Fruit fly (Drosophila melanogaster): ENCODE measurements around the gene p38a.

The p38a gene

DNA sequence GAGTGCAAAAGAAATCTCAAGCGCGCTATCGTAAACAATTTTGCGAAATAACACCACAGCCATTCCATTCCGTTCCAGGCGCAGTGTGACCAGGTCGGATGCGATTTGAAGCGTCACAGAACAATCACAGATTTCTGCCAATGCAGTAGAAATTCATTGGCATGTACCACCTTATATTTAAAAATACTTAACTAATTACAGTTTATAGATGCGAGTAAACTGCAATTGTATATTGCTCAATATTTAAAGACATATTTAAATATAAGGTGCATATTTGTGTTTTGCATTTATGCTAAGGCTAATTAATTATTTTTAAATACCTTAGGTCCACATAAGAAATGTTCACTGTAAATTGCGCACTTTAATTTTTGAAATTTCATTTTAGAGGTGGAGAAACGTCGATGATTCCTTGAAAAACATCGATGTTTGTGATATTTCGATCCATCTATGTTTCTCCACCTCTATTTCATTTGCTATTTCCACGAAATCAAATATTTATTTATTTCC, 41.3 kb upstream of the p38a start, which contains the start of the genes SMC6 and CG6204 (continued):
- TF ChIP-seq D (optimal IDR thresholded peaks at IDR 0.05) (no peak), D (GFP tag; optimal IDR thresholded peaks at IDR 0.05) (peak; percentile 80), CG2202 (tag; optimal IDR thresholded peaks at IDR 0.05) (peak; percentile 80), Jarid2 (GFP tag; optimal IDR thresholded peaks at IDR 0.05) (no peak), CG14441 (GFP tag; IDR thresholded peaks at IDR 0.05) (peak; percentile 95), h (optimal IDR thresholded peaks at IDR 0.05) (no peak), CG34422 (GFP tag; IDR thresholded peaks at IDR 0.05) (peak; percentile 95), lab (GFP tag; optimal IDR thresholded peaks at IDR 0.05) (peak; percentile 95), Side (GFP tag; optimal IDR thresholded peaks at IDR 0.05) (peak; percentile 76), Ravus (GFP tag; IDR thresholded peaks at IDR 0.05) (peak; percentile 90), BtbVII (GFP tag; optimal IDR thresholded peaks at IDR 0.05) (peak; percentile 84), Meics (GFP tag; optimal IDR thresholded peaks at IDR 0.05) (peak; percentile 94), CG9215 (GFP tag; IDR thresholded peaks at IDR 0.05) (peak; percentile 95), rib (GFP tag; IDR thresholded peaks at IDR 0.05) (peak; percentile 90), chm (GFP tag; IDR thresholded peaks at IDR 0.05) (peak; percentile 86), CG14667 (GFP tag; IDR thresholded peaks at IDR 0.05) (peak; percentile 90), ase (GFP tag; IDR thresholded peaks at IDR 0.05) (peak; percentile 90), CG13424 (tag; optimal IDR thresholded peaks at IDR 0.05) (peak; percentile 95), CG7839 (tag; optimal IDR thresholded peaks at IDR 0.05) (peak; percentile 97), pita (GFP tag; optimal IDR thresholded peaks at IDR 0.05) (no peak), Spps (tag; optimal IDR thresholded peaks at IDR 0.05) (peak; percentile 84), psq (GFP tag; optimal IDR thresholded peaks at IDR 0.05) (peak; percentile 59), da (GFP tag; optimal IDR thresholded peaks at IDR 0.05) (peak; percentile 59), gce (GFP tag; IDR thresholded peaks at IDR 0.05) (peak; percentile 92), tx (GFP tag; optimal IDR thresholded peaks at IDR 0.05) (peak; percentile 79), ranshi (GFP tag; IDR thresholded peaks at IDR 0.05) (peak; percentile 95), Dek (tag; optimal IDR thresholded peaks at IDR 0.05) (peak; percentile 94), tio (GFP tag; optimal IDR thresholded peaks at IDR 0.05) (peak; percentile 92), Xrp1 (GFP tag; IDR thresholded peaks at IDR 0.05) (peak; percentile 95), emc (GFP tag; optimal IDR thresholded peaks at IDR 0.05) (peak; percentile 40), CG6254 (GFP tag; optimal IDR thresholded peaks at IDR 0.05) (peak; percentile 80), Doc2 (GFP tag; IDR thresholded peaks at IDR 0.05) (peak; percentile 89), CG17359 (tag; optimal IDR thresholded peaks at IDR 0.05) (peak; percentile 95), CG8281 (tag; optimal IDR thresholded peaks at IDR 0.05) (peak; percentile 81), pan (optimal IDR thresholded peaks at IDR 0.05) (no peak), pan (GFP tag; optimal IDR thresholded peaks at IDR 0.05 in 1 of 2, IDR thresholded peaks at IDR 0.05 in 1 of 2) (peak in 1 of 2 experiments; percentile 96), CG7556 (GFP tag; optimal IDR thresholded peaks at IDR 0.05) (peak; percentile 93), CG11504 (tag; optimal IDR thresholded peaks at IDR 0.05) (peak; percentile 94), so (GFP tag; IDR thresholded peaks at IDR 0.05) (peak; percentile 90), CG4282 (GFP tag; optimal IDR thresholded peaks at IDR 0.05) (peak; percentile 13), sima (GFP tag; optimal IDR thresholded peaks at IDR 0.05) (peak; percentile 74), CG3847 (GFP tag; IDR thresholded peaks at IDR 0.05) (peak; percentile 96), CG10274 (GFP tag; optimal IDR thresholded peaks at IDR 0.05) (peak; percentile 75), hkb (optimal IDR thresholded peaks at IDR 0.05) (no peak), hkb (GFP tag; IDR thresholded peaks at IDR 0.05) (peak; percentile 95), CG3163 (GFP tag; optimal IDR thresholded peaks at IDR 0.05) (peak; percentile 38), CG30403 (GFP tag; optimal IDR thresholded peaks at IDR 0.05) (peak; percentile 95), Dip2 (GFP tag; IDR thresholded peaks at IDR 0.05) (peak; percentile 57), mam (GFP tag; optimal IDR thresholded peaks at IDR 0.05) (peak; percentile 94), ham (GFP tag; IDR thresholded peaks at IDR 0.05) (peak; percentile 85), ems (GFP tag; optimal IDR thresholded peaks at IDR 0.05) (peak; percentile 71), Hr3 (GFP tag; optimal IDR thresholded peaks at IDR 0.05) (peak; percentile 95)
